Fruit fly (Drosophila melanogaster) whole organism, embryonic: ENCODE data around the gene CG5835.

Experiments used
- ATbp ChIP-seq: fragments of 200-800 bp; sonication (Bioruptor generic); optimal IDR thresholded peaks from 2 replicates; lab custom pipeline; 2017; ENCODE audit warnings: missing biosample characterization, mild to moderate bottlenecking, missing genetic modification characterization, missing genetic modification reagents
- Asciz ChIP-seq: fragments of 200-800 bp; sonication (Bioruptor generic); optimal IDR thresholded peaks from 2 replicates; lab custom pipeline; 2017; ENCODE audit warnings: missing biosample characterization, mild to moderate bottlenecking, missing genetic modification characterization, missing genetic modification reagents
- Awh ChIP-seq: fragments of 200-800 bp; sonication (Bioruptor generic); IDR thresholded peaks from 2 replicates; pipeline ENCODE4, ENCODE4 v1.3.6; 2022; ENCODE audit warnings: missing biosample characterization, missing genetic modification characterization
- Bteb2 ChIP-seq: fragments of 200-800 bp; sonication (Bioruptor generic); optimal IDR thresholded peaks from 2 replicates; lab custom pipeline; 2016; ENCODE audit warnings: missing biosample characterization, missing genetic modification characterization
- CG10462 ChIP-seq: fragments of 200-800 bp; sonication (Bioruptor generic); optimal IDR thresholded peaks from 2 replicates; lab custom pipeline; 2016; ENCODE audit warnings: missing biosample characterization, missing genetic modification characterization
- CG10959 ChIP-seq: fragments of 200-800 bp; sonication (Bioruptor generic); IDR thresholded peaks from 2 replicates; pipeline ENCODE4 v1.3.6; 2022; ENCODE audit warnings: missing biosample characterization, missing genetic modification characterization
- CG14014 ChIP-seq: fragments of 200-800 bp; sonication (Bioruptor generic); IDR thresholded peaks from 2 replicates; pipeline ENCODE4 v1.3.6; 2022; ENCODE audit warnings: missing biosample characterization, missing genetic modification characterization
- CG14441 ChIP-seq: fragments of 200-800 bp; sonication (Bioruptor generic); IDR thresholded peaks from 2 replicates; pipeline ENCODE4 v1.3.6; 2022; ENCODE audit warnings: missing biosample characterization, missing genetic modification characterization
- CG14710 ChIP-seq: fragments of 200-800 bp; sonication (Bioruptor generic); optimal IDR thresholded peaks from 3 replicates; lab custom pipeline; 2019; ENCODE audit warnings: missing biosample characterization, mild to moderate bottlenecking, missing genetic modification characterization, moderate library complexity
- CG15011 ChIP-seq: fragments of 200-800 bp; sonication (Bioruptor generic); optimal IDR thresholded peaks from 3 replicates; lab custom pipeline; 2018; ENCODE audit warnings: missing biosample characterization, mild to moderate bottlenecking, missing genetic modification characterization
- CG17359 ChIP-seq: fragments of 200-800 bp; sonication (Bioruptor generic); optimal IDR thresholded peaks from 3 replicates; lab custom pipeline; 2018; ENCODE audit warnings: missing biosample characterization, mild to moderate bottlenecking, missing genetic modification characterization, moderate library complexity
- CG17361 ChIP-seq: fragments of 200-800 bp; sonication (Bioruptor generic); IDR thresholded peaks from 3 replicates; pipeline ENCODE4 v1.3.6; 2022; ENCODE audit warnings: missing biosample characterization, missing genetic modification characterization
- CG18476 ChIP-seq: fragments of 200-800 bp; sonication (Bioruptor generic); optimal IDR thresholded peaks from 2 replicates; lab custom pipeline; 2016; ENCODE audit warnings: missing biosample characterization, mild to moderate bottlenecking, missing genetic modification characterization
- CG2678 ChIP-seq: fragments of 200-800 bp; sonication (Bioruptor generic); optimal IDR thresholded peaks from 3 replicates; lab custom pipeline; 2019; ENCODE audit warnings: missing biosample characterization, mild to moderate bottlenecking, missing genetic modification characterization, moderate library complexity
- CG30020 ChIP-seq: fragments of 200-800 bp; optimal IDR thresholded peaks from 2 replicates; lab custom pipeline; 2019; ENCODE audit warnings: missing biosample characterization, mild to moderate bottlenecking, missing genetic modification characterization, moderate library complexity
- CG34376 ChIP-seq: fragments of 200-800 bp; sonication (Bioruptor generic); optimal IDR thresholded peaks from 2 replicates; lab custom pipeline; 2018; ENCODE audit warnings: missing biosample characterization, mild to moderate bottlenecking, missing genetic modification characterization
- CG3847 ChIP-seq: fragments of 200-800 bp; sonication (Bioruptor generic); IDR thresholded peaks from 2 replicates; pipeline ENCODE4 v1.3.6; 2022; ENCODE audit warnings: missing biosample characterization, missing genetic modification characterization
- CG6765 ChIP-seq: fragments of 200-800 bp; sonication (Bioruptor generic); optimal IDR thresholded peaks from 3 replicates; lab custom pipeline; 2017; ENCODE audit warnings: missing biosample characterization, mild to moderate bottlenecking, missing genetic modification characterization
- CG7839 ChIP-seq: fragments of 200-800 bp; sonication (Bioruptor generic); optimal IDR thresholded peaks from 3 replicates; lab custom pipeline; 2018; ENCODE audit warnings: missing biosample characterization, mild to moderate bottlenecking, missing genetic modification characterization, moderate library complexity
- CG9437 ChIP-seq: fragments of 200-800 bp; sonication (Bioruptor generic); optimal IDR thresholded peaks from 2 replicates; lab custom pipeline; 2018; ENCODE audit warnings: missing biosample characterization, mild to moderate bottlenecking, missing genetic modification characterization
- ERR ChIP-seq: fragments of 200-800 bp; sonication (Bioruptor generic); optimal IDR thresholded peaks from 2 replicates; lab custom pipeline; 2016; ENCODE audit warnings: missing biosample characterization, missing genetic modification characterization
- H2.0 ChIP-seq: fragments of 200-800 bp; sonication (Bioruptor generic); IDR thresholded peaks from 2 replicates; pipeline ENCODE4 v1.3.6; 2022; ENCODE audit warnings: missing biosample characterization, missing genetic modification characterization
- HLH3B ChIP-seq: fragments of 200-800 bp; sonication (Bioruptor generic); IDR thresholded peaks from 2 replicates; pipeline ENCODE4 v1.3.6; 2022; ENCODE audit warnings: missing biosample characterization, missing genetic modification characterization
- Hand ChIP-seq: fragments of 200-800 bp; sonication (Bioruptor generic); optimal IDR thresholded peaks from 2 replicates; lab custom pipeline; 2017; ENCODE audit warnings: mild to moderate bottlenecking, missing biosample characterization, missing genetic modification reagents, missing genetic modification characterization
- HmgZ ChIP-seq: fragments of 200-800 bp; sonication (Bioruptor generic); optimal IDR thresholded peaks from 2 replicates; lab custom pipeline; 2018; ENCODE audit warnings: missing biosample characterization, mild to moderate bottlenecking, missing genetic modification characterization
- Hr78 ChIP-seq, 2 experiments: fragments of 200-800 bp in 1 of 2; fragments of >200 bp in 1 of 2; sonication (Bioruptor generic) in 1 of 2; optimal IDR thresholded peaks; 2 replicates each; lab custom pipeline; 2017 to 2019; ENCODE audit warnings: missing biosample characterization in 2 of 2, missing genetic modification characterization in 2 of 2, mild to moderate bottlenecking in 1 of 2, moderate library complexity in 1 of 2
- Lim3 ChIP-seq: fragments of 200-800 bp; sonication (Bioruptor generic); IDR thresholded peaks from 2 replicates; pipeline ENCODE4 v1.3.6; 2022; ENCODE audit warnings: missing biosample characterization, missing genetic modification characterization
- NC2β ChIP-seq: fragments of 200-800 bp; sonication (Bioruptor generic); optimal IDR thresholded peaks from 2 replicates; lab custom pipeline; 2016; ENCODE audit warnings: missing biosample characterization, missing genetic modification characterization
- NFAT ChIP-seq: fragments of 200-800 bp; sonication (Bioruptor generic); IDR thresholded peaks from 2 replicates; pipeline ENCODE4 v1.3.6; 2022; ENCODE audit warnings: missing biosample characterization, missing genetic modification characterization
- Side ChIP-seq: fragments of 200-800 bp; sonication (Bioruptor generic); optimal IDR thresholded peaks from 2 replicates; lab custom pipeline; 2016; ENCODE audit warnings: missing biosample characterization, missing genetic modification characterization
- Six4 ChIP-seq: fragments of 200-800 bp; sonication (Bioruptor generic); optimal IDR thresholded peaks from 2 replicates; lab custom pipeline; 2016; ENCODE audit warnings: missing biosample characterization, missing genetic modification characterization
- Sry-β ChIP-seq: fragments of 200-800 bp; sonication (Bioruptor generic); optimal IDR thresholded peaks from 2 replicates; lab custom pipeline; 2018; ENCODE audit warnings: missing biosample characterization, mild to moderate bottlenecking, missing genetic modification characterization, moderate library complexity
- Tbp ChIP-seq: fragments of >200 bp; optimal IDR thresholded peaks from 2 replicates; lab custom pipeline; 2018; ENCODE audit warnings: missing biosample characterization, missing genetic modification characterization
- YL-1 ChIP-seq: fragments of 200-800 bp; sonication (Bioruptor generic); optimal IDR thresholded peaks from 3 replicates; lab custom pipeline; 2017; ENCODE audit warnings: missing biosample characterization, mild to moderate bottlenecking, missing genetic modification characterization
- al ChIP-seq: fragments of 200-800 bp; sonication (Bioruptor generic); IDR thresholded peaks from 2 replicates; pipeline ENCODE4 v1.3.6; 2022; ENCODE audit warnings: missing biosample characterization, missing genetic modification characterization
- br ChIP-seq: fragments of >200 bp; optimal IDR thresholded peaks from 2 replicates; lab custom pipeline; 2017
- cas ChIP-seq: fragments of 200-800 bp; sonication (Bioruptor generic); IDR thresholded peaks from 2 replicates; pipeline ENCODE4 v1.3.6; 2022; ENCODE audit warnings: missing biosample characterization, missing genetic modification characterization
- chinmo ChIP-seq: fragments of 200-800 bp; sonication (Bioruptor generic); IDR thresholded peaks from 4 replicates; pipeline ENCODE4 v1.3.6; 2022; ENCODE audit warnings: missing biosample characterization, missing genetic modification characterization; ENCODE audit not compliant: partially characterized antibody
- chm ChIP-seq: fragments of 200-800 bp; sonication (Bioruptor generic); IDR thresholded peaks from 2 replicates; pipeline ENCODE4 v1.3.6; 2022; ENCODE audit warnings: missing biosample characterization, missing genetic modification characterization
- ci ChIP-seq: fragments of 200-800 bp; sonication (Bioruptor generic); IDR thresholded peaks from 3 replicates; pipeline ENCODE4 v1.3.6; 2022; ENCODE audit warnings: missing biosample characterization, missing genetic modification characterization
- fd96Cb ChIP-seq: fragments of 200-800 bp; sonication (Bioruptor generic); optimal IDR thresholded peaks from 2 replicates; lab custom pipeline; 2018; ENCODE audit warnings: missing biosample characterization, mild to moderate bottlenecking, missing genetic modification characterization, moderate library complexity
- gro ChIP-seq: fragments of 200-800 bp; sonication (Bioruptor generic); optimal IDR thresholded peaks from 2 replicates; lab custom pipeline; 2016; ENCODE audit warnings: missing biosample characterization, missing genetic modification characterization
- ind ChIP-seq: fragments of 200-800 bp; sonication (Bioruptor generic); optimal IDR thresholded peaks from 3 replicates; lab custom pipeline; 2016; ENCODE audit warnings: missing biosample characterization, missing genetic modification characterization
- kay ChIP-seq: fragments of 200-800 bp; sonication (Bioruptor generic); optimal IDR thresholded peaks from 2 replicates; lab custom pipeline; 2016; ENCODE audit warnings: missing biosample characterization, missing genetic modification characterization
- kni ChIP-seq: fragments of 200-800 bp; sonication (Bioruptor generic); optimal IDR thresholded peaks from 3 replicates; lab custom pipeline; 2017; ENCODE audit warnings: mild to moderate bottlenecking, missing biosample characterization, missing genetic modification reagents, missing genetic modification characterization
- odd ChIP-seq: fragments of 200-800 bp; sonication (Bioruptor generic); optimal IDR thresholded peaks from 2 replicates; lab custom pipeline; 2017; ENCODE audit warnings: missing biosample characterization, mild to moderate bottlenecking, missing genetic modification characterization
- pros ChIP-seq: fragments of 200-800 bp; sonication (Bioruptor generic); optimal IDR thresholded peaks from 3 replicates; lab custom pipeline; 2019; ENCODE audit warnings: missing biosample characterization, mild to moderate bottlenecking, missing genetic modification characterization, moderate library complexity
- so ChIP-seq: fragments of 200-800 bp; sonication (Bioruptor generic); IDR thresholded peaks from 3 replicates; pipeline ENCODE4 v1.3.6; 2022; ENCODE audit warnings: missing biosample characterization, missing genetic modification characterization
- tup ChIP-seq: fragments of 200-800 bp; sonication (Bioruptor generic); optimal IDR thresholded peaks from 2 replicates; lab custom pipeline; 2016; ENCODE audit warnings: missing biosample characterization, mild to moderate bottlenecking, missing genetic modification characterization, moderate library complexity
- twi ChIP-seq: fragments of 200-800 bp; optimal IDR thresholded peaks from 2 replicates; lab custom pipeline; 2019; ENCODE audit warnings: missing biosample characterization, mild to moderate bottlenecking, missing genetic modification characterization, moderate library complexity

CG5835 gene

DNA sequence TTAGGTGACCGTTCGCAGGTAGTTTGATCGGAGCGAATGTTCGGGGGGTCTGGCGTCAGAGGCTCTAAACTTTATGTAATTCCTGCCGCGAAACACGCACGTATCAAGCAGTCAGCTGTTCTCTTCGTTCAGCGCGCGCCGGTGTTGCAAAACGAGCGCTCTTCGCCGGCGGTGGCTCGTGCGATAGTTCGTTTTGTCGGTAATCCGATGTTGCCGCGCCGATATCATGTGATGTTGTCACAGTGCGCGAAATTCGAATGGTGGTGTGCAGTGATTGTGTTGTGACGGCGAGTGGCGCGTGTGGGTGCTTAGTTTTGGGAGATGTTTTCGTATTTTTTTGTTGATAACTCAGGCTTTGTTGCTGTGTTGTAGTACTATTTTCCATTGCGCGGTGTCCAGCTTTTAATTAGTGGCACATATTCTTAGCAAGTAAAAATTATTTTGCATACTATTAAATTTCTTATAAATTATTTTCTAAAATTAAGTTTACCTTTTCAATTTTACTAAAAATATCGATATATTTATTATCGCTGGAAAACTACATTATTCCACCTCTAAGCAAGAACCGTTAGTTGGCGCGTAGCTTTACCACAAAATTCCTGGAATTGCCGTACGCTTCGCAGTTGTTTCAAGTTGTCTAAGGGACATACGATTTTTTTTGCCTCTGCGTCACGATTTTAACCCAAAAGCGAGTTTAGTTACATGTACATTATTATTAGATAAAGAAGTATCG, 3.4 kb upstream of the CG5835 start, which contains the start of gene nanos (continued):
- TF ChIP-seq YL-1 (peak; percentile 81), CG9437 (peak; percentile 16), H2.0 (GFP tag; lab: Robert Waterston, UW) (peak; percentile 59; the same call in 1 of the 2 replicates), kay (GFP tag; lab: Kevin White, UChicago) (no peak), chm (no peak), odd (GFP tag; lab: Kevin White, UChicago) (no peak), ci (GFP tag; lab: Robert Waterston, UW) (peak; percentile 81), ind (GFP tag; lab: Kevin White, UChicago) (peak; percentile 64), tup (peak; percentile 41), CG18476 (peak; percentile 33), Sry-β (GFP tag; lab: Kevin White, UChicago) (no peak), CG10462 (GFP tag; lab: Kevin White, UChicago) (peak; percentile 19), Tbp (no peak), CG7839 (tag; lab: Kevin White, UChicago) (peak; percentile 46), br (lab: Kevin White, UChicago) (no peak), cas (GFP tag; lab: Robert Waterston, UW) (no peak; the same call in 1 of the 2 replicates), ATbp (GFP tag; lab: Kevin White, UChicago) (no peak), CG14710 (peak; percentile 79), CG17359 (peak; percentile 31), HLH3B (GFP tag; lab: Robert Waterston, UW) (peak; percentile 49; the same call in 1 of the 2 replicates), Awh (no peak), Lim3 (GFP tag; lab: Robert Waterston, UW) (no peak), CG3847 (peak; percentile 92), Bteb2 (peak; percentile 51), CG15011 (GFP tag; lab: Kevin White, UChicago) (no peak), so (GFP tag; lab: Robert Waterston, UW) (0 out of 3 replicates have a peak, but pooled peaks have one; percentile 11), ERR (peak; percentile 75), chinmo (GFP tag; lab: Robert Waterston, UW) (peak; percentile 97), Hand (GFP tag; lab: Kevin White, UChicago) (no peak), CG17361 (GFP tag; lab: Robert Waterston, UW) (peak; percentile 49; the same call in 1 of the 3 replicates), CG6765 (GFP tag; lab: Kevin White, UChicago) (no peak), CG10959 (no peak), CG2678 (tag; lab: Kevin White, UChicago) (peak; percentile 37), NC2β (peak; percentile 56), HmgZ (tag; lab: Kevin White, UChicago) (peak; percentile 93), CG30020 (tag; lab: Kevin White, UChicago) (peak; percentile 46), Hr78 (GFP tag; optimal IDR thresholded peaks at IDR 0.05; lab: Kevin White, UChicago) (peak in 1 of 2 experiments; percentile 57), gro (GFP tag; lab: Kevin White, UChicago) (peak; percentile 87), CG34376 (peak; percentile 50), Six4 (GFP tag; lab: Kevin White, UChicago) (peak; percentile 31), Asciz (no peak), kni (GFP tag; lab: Kevin White, UChicago) (no peak), CG14014 (peak; percentile 49; the same call in 1 of the 2 replicates), CG14441 (GFP tag; lab: Robert Waterston, UW) (peak; percentile 64), Side (GFP tag; lab: Kevin White, UChicago) (peak; percentile 60), twi (tag; lab: Kevin White, UChicago) (no peak), pros (GFP tag; lab: Kevin White, UChicago) (no peak), NFAT (GFP tag; lab: Robert Waterston, UW) (peak; percentile 86), al (GFP tag; lab: Robert Waterston, UW) (peak; percentile 58), fd96Cb (peak; percentile 9)
